Worm (Caenorhabditis elegans): ENCODE results near the gene C09E8.6.
"Not testable (repeated sequence)": the region's sequence is repeated elsewhere in the genome, so short reads cannot be mapped to it uniquely, and the experiment has no call there.

The C09E8.6 gene

DNA sequence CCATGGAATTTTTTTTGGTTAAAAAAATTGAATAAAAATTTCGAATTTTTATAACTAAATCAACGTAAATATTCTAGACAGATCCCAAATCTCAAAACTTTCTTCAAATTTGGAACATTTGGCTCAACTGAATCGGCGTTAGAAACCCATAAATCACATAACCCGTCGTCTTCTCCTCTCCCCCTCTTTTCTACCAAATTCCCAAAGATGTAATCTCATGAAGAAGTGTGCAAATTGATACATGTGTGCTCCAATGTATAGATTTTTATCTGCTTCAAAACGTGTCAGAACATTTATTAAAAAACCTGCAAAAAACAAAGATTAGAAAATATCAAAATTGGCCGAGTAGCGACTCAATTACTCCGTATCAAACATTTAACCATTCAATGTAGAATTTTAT is 43.7 kb upstream of the C09E8.6 start:
- peak; percentile 54 for TF ChIP-seq unc-55 (GFP tag; optimal IDR thresholded peaks at IDR 0.05)
- TF ChIP-seq fos-1 (tag; optimal IDR thresholded peaks at IDR 0.05) = no peak
- no peak for TF ChIP-seq lsy-2 (tag; optimal IDR thresholded peaks at IDR 0.05)
- TF ChIP-seq mab-5 (tag; optimal IDR thresholded peaks at IDR 0.05) = peak; percentile 80

DNA sequence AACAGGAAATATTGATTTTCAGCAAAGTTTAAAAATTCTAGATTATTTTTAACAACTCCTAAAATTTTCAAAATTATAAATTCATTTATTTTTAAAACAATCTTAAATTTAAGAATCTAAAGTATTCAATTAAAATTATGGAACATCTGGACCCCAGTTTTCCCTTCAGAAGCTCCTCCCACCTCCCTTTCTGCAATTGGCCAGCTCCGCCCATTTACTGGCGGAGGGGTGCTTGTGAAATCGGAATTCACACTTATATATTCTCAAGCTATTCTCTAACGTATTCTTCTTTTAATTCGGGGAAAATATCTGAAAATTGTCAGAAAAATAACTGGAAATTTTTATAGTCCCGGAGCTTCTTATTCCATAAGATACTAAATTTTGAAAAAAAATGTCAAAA is 40.5 kb upstream of the C09E8.6 start, which contains the start of gene mab-9:
Gene mab-9, plus strand, starts transcription at position 260 of the 400 bp plus-strand sequence.
- TF ChIP-seq sma-3 (GFP tag; optimal IDR thresholded peaks at IDR 0.05) (no peak), unc-55 (GFP tag; optimal IDR thresholded peaks at IDR 0.05) (peak; percentile 25)

DNA sequence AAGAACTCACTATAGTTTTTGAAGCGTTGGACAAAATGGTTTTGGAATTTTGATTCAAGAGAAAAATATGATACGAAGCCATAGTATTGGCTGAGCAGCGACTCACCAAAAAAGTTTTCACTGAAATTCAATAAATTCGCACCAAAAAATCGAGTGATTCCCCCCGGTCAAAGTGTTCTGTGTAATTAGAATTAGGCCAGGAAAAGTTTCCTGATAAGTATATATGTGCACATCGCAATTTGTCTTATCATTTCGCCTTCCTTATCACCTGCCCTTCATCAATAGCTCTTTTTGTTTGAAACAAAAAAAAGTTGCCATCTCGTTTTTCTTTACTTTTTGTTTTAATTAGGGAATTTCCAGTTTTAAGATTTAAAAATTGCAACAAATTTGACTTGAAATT is 34.6 kb upstream of the C09E8.6 start:
- TF ChIP-seq sma-9 (GFP tag; optimal IDR thresholded peaks at IDR 0.05) (no peak), sma-9 (tag; optimal IDR thresholded peaks at IDR 0.05) (no peak), R02D3.7 (tag; optimal IDR thresholded peaks at IDR 0.05) (no peak), fos-1 (tag; optimal IDR thresholded peaks at IDR 0.05) (peak; percentile 66)

DNA sequence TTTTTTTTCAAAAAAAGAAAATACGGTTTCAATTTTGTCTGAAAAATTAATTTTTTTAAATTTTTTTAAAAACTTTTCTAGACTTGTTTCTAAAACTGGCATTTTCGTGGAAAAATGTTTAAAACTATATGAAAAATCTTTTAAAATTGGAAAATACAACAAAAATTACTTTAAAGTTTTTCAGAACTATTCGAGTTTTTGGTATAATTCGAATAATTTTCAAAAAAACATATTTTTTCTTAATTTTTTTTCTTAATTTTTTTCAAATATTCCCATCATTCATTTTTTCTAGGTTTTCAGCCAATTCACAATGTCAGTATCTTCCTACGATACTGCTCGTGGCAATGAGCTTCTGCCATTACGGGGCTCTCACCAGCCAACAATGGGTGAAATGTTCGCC is 34.0 kb upstream of the C09E8.6 start, which contains the start of gene slc-36.2:
Gene slc-36.2, plus strand, starts transcription at position 301 of the 400 bp plus-strand sequence.
- TF ChIP-seq lin-11 (tag; optimal IDR thresholded peaks at IDR 0.05) = no peak
- no peak for TF ChIP-seq unc-62 (GFP tag; optimal IDR thresholded peaks at IDR 0.05)
- no peak for TF ChIP-seq elt-3 (tag; optimal IDR thresholded peaks at IDR 0.05)
- no peak for TF ChIP-seq mab-5 (tag; optimal IDR thresholded peaks at IDR 0.05)
- TF ChIP-seq fos-1 (tag; optimal IDR thresholded peaks at IDR 0.05) = no peak
- TF ChIP-seq sma-9 (GFP tag; optimal IDR thresholded peaks at IDR 0.05) = no peak
- TF ChIP-seq sma-9 (tag; optimal IDR thresholded peaks at IDR 0.05) = no peak
- no peak for TF ChIP-seq nhr-10 (tag; optimal IDR thresholded peaks at IDR 0.05)
- no peak for TF ChIP-seq ZK546.5 (tag; optimal IDR thresholded peaks at IDR 0.05)
- no peak for TF ChIP-seq mdl-1 (tag; optimal IDR thresholded peaks at IDR 0.05)
- TF ChIP-seq egl-27 (tag; optimal IDR thresholded peaks at IDR 0.05) = no peak
- no peak for TF ChIP-seq nhr-237 (tag; optimal IDR thresholded peaks at IDR 0.05)
- TF ChIP-seq ceh-82 (tag; optimal IDR thresholded peaks at IDR 0.05) = no peak
- no peak for TF ChIP-seq ztf-1 (GFP tag; conservative IDR thresholded peaks at IDR 0.05)
- no peak for TF ChIP-seq nhr-25 (tag; optimal IDR thresholded peaks at IDR 0.05)

DNA sequence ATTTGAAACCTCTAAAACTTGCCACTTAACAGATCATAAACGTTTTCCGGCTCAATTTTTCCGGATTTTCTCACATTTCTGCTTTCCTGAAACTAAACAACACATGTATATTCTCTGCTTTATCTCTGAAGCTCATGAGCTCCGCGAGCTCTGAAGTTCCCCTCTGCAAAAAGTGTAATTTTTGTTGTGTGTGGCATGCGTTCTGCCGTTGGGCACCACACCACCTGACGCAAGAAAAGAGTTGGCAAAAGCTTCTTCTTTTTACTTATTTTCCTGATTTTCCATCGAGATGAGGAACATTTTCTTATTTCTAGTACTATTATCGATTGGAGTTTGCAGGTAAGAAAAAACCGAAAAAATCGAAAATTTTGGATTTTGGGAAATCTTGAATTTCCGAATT is 29.9 kb upstream of the C09E8.6 start, which contains the start of gene lgc-34:
Gene lgc-34, plus strand, starts transcription at position 200 of the 400 bp plus-strand sequence.
- peak; percentile 22 for TF ChIP-seq F13H6.1 (tag; optimal IDR thresholded peaks at IDR 0.05)
- no peak for TF ChIP-seq crh-2 (tag; optimal IDR thresholded peaks at IDR 0.05)

DNA sequence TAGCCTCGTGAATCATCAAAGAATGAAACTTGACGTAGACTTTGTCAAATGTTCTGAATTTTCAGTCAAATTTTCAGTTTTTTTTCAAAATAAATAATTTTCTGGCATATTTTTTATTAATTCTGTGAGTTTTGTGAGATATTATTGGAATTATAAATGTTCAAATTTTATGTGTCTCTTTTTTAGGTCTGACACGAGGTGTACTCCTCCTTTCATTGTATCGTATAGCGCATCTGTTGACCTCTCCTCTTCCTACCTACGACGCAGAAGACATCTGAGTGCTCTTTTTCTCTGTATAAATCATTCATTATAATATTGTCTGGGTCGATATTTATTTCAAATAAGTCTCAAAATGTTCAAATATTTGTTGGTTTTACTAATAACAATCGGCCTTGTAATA is 21.1 kb upstream of the C09E8.6 start, which contains the start of gene T27A1.3:
Gene T27A1.3, plus strand, starts transcription at position 301 of the 400 bp plus-strand sequence.
- TF ChIP-seq ztf-4 (tag; optimal IDR thresholded peaks at IDR 0.05); ceh-16 (tag; optimal IDR thresholded peaks at IDR 0.05); ama-1 (optimal IDR thresholded peaks at IDR 0.05): not testable (repeated sequence)

DNA sequence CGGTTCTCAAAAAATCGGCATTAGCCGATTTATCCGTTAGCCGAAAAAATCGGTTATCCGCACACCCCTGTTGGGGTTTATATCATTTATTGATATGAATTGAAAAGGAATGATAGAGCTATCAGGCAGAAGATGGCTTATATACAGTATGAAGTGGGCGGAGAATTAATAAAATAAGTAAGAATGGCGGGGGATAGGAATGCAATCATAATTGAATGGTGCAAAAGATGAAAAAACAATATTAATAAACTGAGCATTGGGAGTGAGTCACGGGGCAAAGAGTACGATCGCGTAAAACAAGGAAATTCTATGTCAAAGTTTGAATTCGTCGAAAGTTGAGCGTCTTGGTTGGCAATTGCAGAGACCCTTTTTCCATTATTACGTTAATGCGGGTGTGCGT is 19.5 kb upstream of the C09E8.6 start, which contains the start of gene T27A1.2:
Gene T27A1.2, minus strand, starts transcription at position 101 of the 400 bp plus-strand sequence.
- no peak for TF ChIP-seq zag-1 (tag; optimal IDR thresholded peaks at IDR 0.05)
- TF ChIP-seq nhr-77 (tag; optimal IDR thresholded peaks at IDR 0.05) = no peak
- TF ChIP-seq nhr-12 (tag; optimal IDR thresholded peaks at IDR 0.05) = no peak
- TF ChIP-seq C34F6.9 (tag; optimal IDR thresholded peaks at IDR 0.05) = no peak
- no peak for TF ChIP-seq ama-1 (optimal IDR thresholded peaks at IDR 0.05)
- TF ChIP-seq dmd-4 (tag; optimal IDR thresholded peaks at IDR 0.05) = no peak
- no peak for TF ChIP-seq lsy-2 (tag; optimal IDR thresholded peaks at IDR 0.05)
- TF ChIP-seq skn-1 (tag; optimal IDR thresholded peaks at IDR 0.05) = no peak
- TF ChIP-seq ceh-16 (tag; optimal IDR thresholded peaks at IDR 0.05) = no peak
- TF ChIP-seq snpc-4 (tag; optimal IDR thresholded peaks at IDR 0.05) = no peak
- TF ChIP-seq sem-4 (tag; optimal IDR thresholded peaks at IDR 0.05) = no peak
- no peak for TF ChIP-seq ztf-4 (tag; optimal IDR thresholded peaks at IDR 0.05)
- no peak for TF ChIP-seq ZK546.5 (tag; optimal IDR thresholded peaks at IDR 0.05)
- no peak for TF ChIP-seq sma-3 (GFP tag; optimal IDR thresholded peaks at IDR 0.05)
- TF ChIP-seq elt-3 (tag; optimal IDR thresholded peaks at IDR 0.05) = no peak
- no peak for TF ChIP-seq lin-39 (tag; optimal IDR thresholded peaks at IDR 0.05)
- TF ChIP-seq lin-11 (tag; optimal IDR thresholded peaks at IDR 0.05) = no peak
- TF ChIP-seq Y55F3AM.14 (GFP tag; optimal IDR thresholded peaks at IDR 0.05) = no peak
- no peak for TF ChIP-seq nhr-23 (tag; optimal IDR thresholded peaks at IDR 0.05)
- no peak for TF ChIP-seq unc-39 (tag; optimal IDR thresholded peaks at IDR 0.05)
